Fruit fly (Drosophila melanogaster) whole organism, prepupa: ENCODE data around the gene CAH5.
A peak's percentile ranks its signal among the peaks of the same experiment; 100 is the strongest.

Experiments
- CG10631 ChIP-seq: fragments of 200-800 bp; sonication (Bioruptor generic); optimal IDR thresholded peaks from 2 replicates; lab custom pipeline; 2016; ENCODE audit warnings: missing biosample characterization, missing genetic modification characterization
- CG11762 ChIP-seq: fragments of 200-800 bp; sonication (Bioruptor generic); optimal IDR thresholded peaks from 3 replicates; lab custom pipeline; 2016; ENCODE audit warnings: missing biosample characterization, missing genetic modification characterization; ENCODE audit not compliant: insufficient read depth
- CG15336 ChIP-seq: fragments of 200-800 bp; sonication (Bioruptor generic); IDR thresholded peaks from 2 replicates; pipeline ENCODE4 v1.3.6; 2022; ENCODE audit warnings: missing biosample characterization, missing genetic modification characterization
- CG1621 ChIP-seq: fragments of 200-800 bp; sonication (Bioruptor generic); optimal IDR thresholded peaks from 3 replicates; lab custom pipeline; 2018; ENCODE audit warnings: missing biosample characterization, mild to moderate bottlenecking, missing genetic modification characterization
- CG16779 ChIP-seq: fragments of 200-800 bp; sonication (Bioruptor generic); optimal IDR thresholded peaks from 3 replicates; lab custom pipeline; 2017; ENCODE audit warnings: missing biosample characterization, mild to moderate bottlenecking, missing genetic modification characterization
- CG3032 ChIP-seq: fragments of 200-800 bp; optimal IDR thresholded peaks from 2 replicates; lab custom pipeline; 2019; ENCODE audit warnings: missing biosample characterization, mild to moderate bottlenecking, missing genetic modification characterization, moderate library complexity
- CG31627 ChIP-seq: fragments of 200-800 bp; sonication (Bioruptor generic); optimal IDR thresholded peaks from 3 replicates; lab custom pipeline; 2016; ENCODE audit warnings: missing biosample characterization, missing genetic modification characterization
- CG32006 ChIP-seq: fragments of 200-800 bp; sonication (Bioruptor generic); optimal IDR thresholded peaks from 3 replicates; lab custom pipeline; 2017; ENCODE audit warnings: missing biosample characterization, mild to moderate bottlenecking, missing genetic modification characterization
- CG34406 ChIP-seq: fragments of 200-800 bp; sonication (Bioruptor generic); optimal IDR thresholded peaks from 3 replicates; lab custom pipeline; 2016; ENCODE audit warnings: missing biosample characterization, missing genetic modification characterization
- CG3919 ChIP-seq: fragments of 200-800 bp; sonication (Bioruptor generic); optimal IDR thresholded peaks from 3 replicates; lab custom pipeline; 2016; ENCODE audit warnings: missing biosample characterization, missing genetic modification characterization
- CG6163 ChIP-seq: fragments of 200-800 bp; sonication (Bioruptor generic); IDR thresholded peaks from 3 replicates; pipeline ENCODE4 v1.3.6; 2022; ENCODE audit warnings: missing biosample characterization, missing genetic modification characterization
- CG6808 ChIP-seq: fragments of 200-800 bp; sonication (Bioruptor generic); optimal IDR thresholded peaks from 3 replicates; lab custom pipeline; 2017; ENCODE audit warnings: missing biosample characterization, missing genetic modification characterization, mild to moderate bottlenecking, moderate library complexity, missing genetic modification reagents
- CG6854 ChIP-seq: fragments of 200-800 bp; sonication (Bioruptor generic); optimal IDR thresholded peaks from 2 replicates; lab custom pipeline; 2017; ENCODE audit warnings: missing biosample characterization, mild to moderate bottlenecking, missing genetic modification characterization
- CG7368 ChIP-seq: fragments of 200-800 bp; sonication (Bioruptor generic); optimal IDR thresholded peaks from 3 replicates; lab custom pipeline; 2016; ENCODE audit warnings: missing biosample characterization, missing genetic modification characterization
- CG8319 ChIP-seq: fragments of 200-800 bp; sonication (Bioruptor generic); optimal IDR thresholded peaks from 3 replicates; lab custom pipeline; 2016; ENCODE audit warnings: missing biosample characterization, missing genetic modification characterization
- CG8632 ChIP-seq: fragments of 200-800 bp; sonication (Bioruptor generic); optimal IDR thresholded peaks from 3 replicates; lab custom pipeline; 2016; ENCODE audit warnings: missing biosample characterization, missing genetic modification characterization
- CG9139 ChIP-seq: fragments of 200-800 bp; sonication (Bioruptor generic); optimal IDR thresholded peaks from 3 replicates; lab custom pipeline; 2017; ENCODE audit warnings: missing biosample characterization, mild to moderate bottlenecking, missing genetic modification characterization
- Eip78C ChIP-seq: fragments of 200-800 bp; sonication (Bioruptor generic); peaks from one replicate; lab custom pipeline; 2016; ENCODE audit warnings: missing biosample characterization, missing genetic modification characterization
- Ets96B ChIP-seq: fragments of 200-800 bp; optimal IDR thresholded peaks from 2 replicates; lab custom pipeline; 2019; ENCODE audit warnings: missing biosample characterization, mild to moderate bottlenecking, missing genetic modification characterization, moderate library complexity
- Hr38 ChIP-seq: sonication (Bioruptor generic); optimal IDR thresholded peaks from 2 replicates; lab custom pipeline; 2016; ENCODE audit warnings: missing biosample characterization, missing genetic modification characterization
- Met ChIP-seq: fragments of 200-800 bp; sonication (Bioruptor generic); optimal IDR thresholded peaks from 3 replicates; lab custom pipeline; 2016; ENCODE audit warnings: missing biosample characterization, missing genetic modification characterization
- Smox ChIP-seq: fragments of 200-800 bp; sonication (Bioruptor generic); optimal IDR thresholded peaks from 3 replicates; lab custom pipeline; 2016; ENCODE audit warnings: missing biosample characterization, missing genetic modification characterization
- Sox102F ChIP-seq: fragments of 200-800 bp; sonication (Bioruptor generic); optimal IDR thresholded peaks from 2 replicates; lab custom pipeline; 2016; ENCODE audit warnings: missing biosample characterization, mild to moderate bottlenecking, missing genetic modification characterization
- Sox14 ChIP-seq: fragments of 200-800 bp; sonication (Bioruptor generic); optimal IDR thresholded peaks from 3 replicates; lab custom pipeline; 2016; ENCODE audit warnings: missing biosample characterization, missing genetic modification characterization
- achi ChIP-seq: fragments of 200-800 bp; sonication (Bioruptor generic); optimal IDR thresholded peaks from 3 replicates; lab custom pipeline; 2016; ENCODE audit warnings: missing biosample characterization, missing genetic modification characterization
- cyc ChIP-seq: fragments of 200-800 bp; sonication (Bioruptor generic); optimal IDR thresholded peaks from 3 replicates; lab custom pipeline; 2016; ENCODE audit warnings: missing biosample characterization, missing genetic modification characterization
- dsx ChIP-seq: fragments of 200-800 bp; optimal IDR thresholded peaks from 3 replicates; lab custom pipeline; 2019; ENCODE audit warnings: missing biosample characterization, mild to moderate bottlenecking, missing genetic modification characterization, moderate library complexity; ENCODE audit not compliant: poor library complexity, severe bottlenecking
- eg ChIP-seq: fragments of 200-800 bp; sonication (Bioruptor generic); IDR thresholded peaks from 3 replicates; pipeline ENCODE4 v1.3.6; 2022; ENCODE audit warnings: missing biosample characterization, missing genetic modification characterization
- esn ChIP-seq: fragments of 200-800 bp; sonication (Bioruptor generic); optimal IDR thresholded peaks from 2 replicates; lab custom pipeline; 2016; ENCODE audit warnings: missing biosample characterization, mild to moderate bottlenecking, missing genetic modification characterization, moderate library complexity
- fkh ChIP-seq: fragments of 200-800 bp; sonication (Bioruptor generic); optimal IDR thresholded peaks from 3 replicates; lab custom pipeline; 2017; ENCODE audit warnings: missing biosample characterization, mild to moderate bottlenecking, missing genetic modification characterization, moderate library complexity
- lz ChIP-seq: fragments of 200-800 bp; sonication (Bioruptor generic); optimal IDR thresholded peaks from 3 replicates; lab custom pipeline; 2016; ENCODE audit warnings: missing biosample characterization, missing genetic modification characterization
- net ChIP-seq: fragments of 200-800 bp; sonication (Bioruptor generic); optimal IDR thresholded peaks from 3 replicates; lab custom pipeline; 2016; ENCODE audit warnings: missing biosample characterization, missing genetic modification characterization
- ss ChIP-seq, 2 experiments: fragments of 200-800 bp; sonication (Bioruptor generic); optimal IDR thresholded peaks; 2 replicates in 1 of 2; 3 replicates in 1 of 2; lab custom pipeline; 2017 to 2018; ENCODE audit warnings: mild to moderate bottlenecking in 2 of 2, missing biosample characterization in 2 of 2, missing genetic modification characterization in 2 of 2, moderate library complexity in 1 of 2
- svp ChIP-seq: fragments of 200-800 bp; sonication (Bioruptor generic); peaks from one replicate; lab custom pipeline; 2016; ENCODE audit warnings: missing biosample characterization, missing genetic modification characterization
- topi ChIP-seq: fragments of 200-800 bp; sonication (Bioruptor generic); optimal IDR thresholded peaks from 3 replicates; lab custom pipeline; 2016; ENCODE audit warnings: missing biosample characterization, missing genetic modification characterization
- vri ChIP-seq: fragments of 200-800 bp; sonication (Bioruptor generic); optimal IDR thresholded peaks from 3 replicates; lab custom pipeline; 2016; ENCODE audit warnings: missing biosample characterization, mild to moderate bottlenecking, missing genetic modification characterization

The CAH5 gene

DNA sequence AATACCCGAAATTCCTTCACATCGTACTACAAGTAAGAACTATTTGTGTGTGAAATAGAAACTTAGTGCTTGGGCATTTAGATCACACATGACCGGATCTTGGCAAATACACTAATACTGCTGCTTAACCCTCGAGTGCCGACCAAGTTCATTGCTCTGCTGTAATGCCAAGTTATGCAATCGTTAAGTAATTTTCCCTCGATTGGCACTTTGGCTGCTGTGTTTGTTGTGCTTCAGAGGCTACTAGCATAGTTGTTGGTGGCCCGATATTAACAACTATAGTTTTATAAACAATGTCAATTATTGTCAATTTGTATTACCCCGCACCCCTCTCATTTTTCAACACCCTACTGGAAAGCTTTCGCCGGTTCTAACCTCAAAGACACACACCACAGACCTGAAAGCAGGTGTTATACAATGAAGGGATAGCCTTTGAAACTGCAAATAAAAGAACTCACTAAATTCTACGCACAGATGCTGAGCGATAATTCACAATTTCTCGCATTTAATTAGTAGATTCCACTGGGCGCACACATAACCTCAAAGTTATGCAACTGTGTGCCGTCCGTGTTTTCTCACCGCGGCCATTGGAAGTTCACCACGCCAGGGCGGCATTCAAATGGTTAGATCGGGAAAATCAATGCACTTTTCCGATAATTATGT is 44.1 kb upstream of the CAH5 start (continued):
- TF ChIP-seq Hr38 (GFP tag; lab: Kevin White, UChicago) (no peak), net (GFP tag; lab: Kevin White, UChicago) (no peak), cyc (no peak), CG15336 (GFP tag; lab: Robert Waterston, UW) (no peak), CG9139 (GFP tag; lab: Kevin White, UChicago) (no peak), CG7368 (no peak)
- TF ChIP-seq, all 60 proteins: peak for 6

DNA sequence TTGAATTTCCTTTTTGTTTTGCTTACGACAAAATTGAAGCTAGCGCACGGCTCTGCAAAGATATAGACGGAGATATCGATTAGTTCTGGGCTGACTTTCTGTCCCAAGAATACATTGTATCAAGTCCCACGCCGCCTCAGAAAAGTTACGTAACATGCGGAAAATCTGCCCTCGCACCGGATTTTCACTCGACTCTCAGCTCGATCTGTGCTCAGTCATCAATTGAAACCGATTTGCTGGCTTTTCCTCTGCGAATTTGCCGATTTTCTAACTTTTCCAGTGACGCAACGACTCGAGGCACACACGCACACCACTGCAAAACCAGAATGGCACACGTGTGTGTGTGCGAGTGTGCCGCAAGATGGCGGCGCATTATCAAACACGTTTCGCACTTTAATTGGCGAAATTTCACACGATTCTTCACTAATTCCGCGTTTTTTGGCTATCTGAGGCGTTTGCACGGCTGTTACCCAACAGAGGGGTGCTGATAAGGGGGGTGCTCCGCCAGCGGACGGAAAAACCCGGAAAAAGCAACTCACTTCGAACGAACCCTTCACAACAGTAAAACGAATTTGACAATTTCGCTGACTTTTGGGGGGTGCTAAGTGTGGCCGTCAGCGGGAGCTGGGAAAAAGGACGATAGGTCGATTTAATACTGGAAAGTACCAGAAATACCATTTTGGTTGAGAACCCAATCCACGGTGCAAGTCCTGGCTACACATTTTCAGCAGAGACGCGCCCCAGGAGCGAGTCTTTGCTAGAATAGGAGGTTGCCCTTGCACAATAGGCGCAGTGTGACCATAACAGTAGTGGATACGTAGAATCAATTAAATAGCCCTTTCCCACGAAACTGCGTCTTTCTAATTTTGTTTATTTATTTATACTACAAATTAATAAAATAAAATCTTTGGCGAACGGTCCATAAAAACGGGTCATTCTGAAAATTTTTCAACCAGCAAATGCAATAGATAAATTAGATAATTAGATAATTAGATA is 43.1 kb upstream of the CAH5 start, which contains the start of gene ATPsynC:
Gene ATPsynC, minus strand, starts transcription at position 634 of the 996 bp plus-strand sequence.
- TF ChIP-seq CG10631 (GFP tag; lab: Kevin White, UChicago) (no peak), Sox14 (GFP tag; lab: Kevin White, UChicago) (peak; percentile 20), esn (GFP tag; lab: Kevin White, UChicago) (peak; percentile 3), CG16779 (tag; lab: Kevin White, UChicago) (peak; percentile 52), Ets96B (tag; lab: Kevin White, UChicago) (peak; percentile 26), Eip78C (GFP tag; lab: Kevin White, UChicago) (peak; percentile 73), CG11762 (GFP tag; lab: Kevin White, UChicago) (no peak), CG32006 (GFP tag; lab: Kevin White, UChicago) (no peak), lz (GFP tag; lab: Kevin White, UChicago) (no peak), vri (peak; percentile 99), topi (GFP tag; lab: Kevin White, UChicago) (no peak), Sox102F (GFP tag; lab: Kevin White, UChicago) (no peak), fkh (GFP tag; lab: Kevin White, UChicago) (peak; percentile 29), CG3919 (GFP tag; lab: Kevin White, UChicago) (peak; percentile 19), CG9139 (GFP tag; lab: Kevin White, UChicago) (peak; percentile 57), Met (GFP tag; lab: Kevin White, UChicago) (no peak), CG6854 (GFP tag; lab: Kevin White, UChicago) (peak; percentile 85), CG31627 (GFP tag; lab: Kevin White, UChicago) (peak; percentile 17), Smox (no peak), CG7368 (no peak), cyc (no peak), achi (peak; percentile 48), CG6808 (GFP tag; lab: Kevin White, UChicago) (peak; percentile 10), CG1621 (tag; lab: Kevin White, UChicago) (peak; percentile 1), CG8319 (GFP tag; lab: Kevin White, UChicago) (no peak), CG6163 (no peak), svp (GFP tag; lab: Kevin White, UChicago) (peak; percentile 22), eg (GFP tag; lab: Robert Waterston, UW) (no peak), ss (GFP tag; optimal IDR thresholded peaks at IDR 0.05; lab: Kevin White, UChicago) (peak in 1 of 2 experiments; percentile 59), CG8632 (GFP tag; lab: Kevin White, UChicago) (no peak), CG34406 (GFP tag; lab: Kevin White, UChicago) (no peak), CG3032 (tag; lab: Kevin White, UChicago) (peak; percentile 9), net (GFP tag; lab: Kevin White, UChicago) (peak; percentile 49), dsx (GFP tag; lab: Kevin White, UChicago) (peak; percentile 94)
